Worm (Caenorhabditis elegans): Measurements from ENCODE around the gene ctsa-3.1.

ce11 chrII:7231951-7232350, 702 bp upstream of the ctsa-3.1 start:
- TF ChIP-seq W03F9.2 (tag; optimal IDR thresholded peaks at IDR 0.05) (no peak), dao-5 (tag; optimal IDR thresholded peaks at IDR 0.05) (no peak), him-1 (tag; optimal IDR thresholded peaks at IDR 0.05) (no peak)

Data from whole organism, L4/young adult.